Fruit fly (Drosophila melanogaster): Measurements from ENCODE around the gene CG42264.

dm6 chrX:5751949-5752348 is 24.5 kb downstream of the CG42264 start, which contains the start of gene CG15772:
- no peak for TF ChIP-seq pan (optimal IDR thresholded peaks at IDR 0.05)
- no peak for TF ChIP-seq CG8478 (optimal IDR thresholded peaks at IDR 0.05)
- no peak for TF ChIP-seq psq (optimal IDR thresholded peaks at IDR 0.05)
- TF ChIP-seq EcR (GFP tag; optimal IDR thresholded peaks at IDR 0.05) = no peak
